Worm (Caenorhabditis elegans): ENCODE data around the gene gly-20.
A peak's percentile ranks its signal among the peaks of the same experiment; 100 is the strongest.

gly-20 gene

DNA sequence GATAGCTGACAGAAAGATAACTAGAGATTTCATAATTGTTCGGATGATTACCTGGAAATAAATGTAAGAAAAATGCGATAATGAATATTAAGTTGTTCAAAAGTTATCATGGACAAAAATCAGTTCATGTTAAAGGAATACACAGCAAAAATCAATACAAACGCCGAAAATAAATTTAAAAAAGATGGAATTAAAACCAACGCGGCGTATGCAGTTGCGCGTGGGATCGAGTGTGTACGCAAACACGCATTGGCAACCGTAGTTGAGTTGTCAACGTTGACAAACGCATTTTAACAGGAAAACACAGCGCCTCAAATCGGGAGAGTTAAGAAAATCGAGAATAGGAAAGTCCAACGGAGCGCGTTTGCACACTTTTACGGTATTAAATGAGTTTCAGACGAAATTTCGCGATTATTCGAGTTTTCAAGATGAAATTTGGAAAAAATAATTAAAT, 44.6 kb downstream of the gly-20 start, which contains the start of gene tmed-10 (continued):
- TF ChIP-seq nhr-28 (tag; optimal IDR thresholded peaks at IDR 0.05) (no peak), tbx-2 (tag; optimal IDR thresholded peaks at IDR 0.05) (peak; percentile 54), jun-1 (tag; optimal IDR thresholded peaks at IDR 0.05) (peak; percentile 13), sox-4 (tag; optimal IDR thresholded peaks at IDR 0.05) (no peak), unc-86 (tag; optimal IDR thresholded peaks at IDR 0.05) (peak; percentile 3), C04F5.9 (tag; optimal IDR thresholded peaks at IDR 0.05) (no peak), nhr-71 (tag; optimal IDR thresholded peaks at IDR 0.05) (peak; percentile 78), ets-5 (GFP tag; IDR thresholded peaks at IDR 0.05) (no peak), alr-1 (tag; optimal IDR thresholded peaks at IDR 0.05; ENCODE audit: borderline replicate concordance) (no peak), elt-3 (tag; optimal IDR thresholded peaks at IDR 0.05) (peak in 1 of 6 experiments; percentile 27), irx-1 (tag; optimal IDR thresholded peaks at IDR 0.05) (peak; percentile 32), nhr-77 (tag; optimal IDR thresholded peaks at IDR 0.05) (peak; percentile 44), aha-1 (tag; optimal IDR thresholded peaks at IDR 0.05) (no peak), unc-130 (tag; optimal IDR thresholded peaks at IDR 0.05) (peak; percentile 93), C34B4.2 (tag; optimal IDR thresholded peaks at IDR 0.05) (no peak), fkh-4 (tag; optimal IDR thresholded peaks at IDR 0.05; ENCODE audit: borderline replicate concordance) (no peak), snpc-4 (tag; optimal IDR thresholded peaks at IDR 0.05) (peak; percentile 23), swsn-7 (tag; optimal IDR thresholded peaks at IDR 0.05) (peak; percentile 70), nhr-76 (tag; optimal IDR thresholded peaks at IDR 0.05) (no peak), ceh-82 (tag; optimal IDR thresholded peaks at IDR 0.05) (peak; percentile 85 to 87 (median 87)), lin-14 (GFP tag; optimal IDR thresholded peaks at IDR 0.05) (peak; percentile 83), efl-3 (GFP tag; optimal IDR thresholded peaks at IDR 0.05) (no peak), nhr-12 (tag; optimal IDR thresholded peaks at IDR 0.05) (no peak), mep-1 (tag; optimal IDR thresholded peaks at IDR 0.05) (peak; percentile 83), rnt-1 (tag; optimal IDR thresholded peaks at IDR 0.05) (peak; percentile 62), efl-1 (optimal IDR thresholded peaks at IDR 0.05) (peak; percentile 59 to 68), efl-1 (GFP tag; optimal IDR thresholded peaks at IDR 0.05 in 1 of 2) (peak; percentile 55 to 95), mef-2 (tag; optimal IDR thresholded peaks at IDR 0.05) (no peak)

ce11 chrV:11329100-11329499, 46.7 kb downstream of the gly-20 start, which contains the start of gene F47G9.6:
Gene F47G9.6, plus strand, starts transcription at chrV:11329400.
- TF ChIP-seq nhr-19 (GFP tag; conservative IDR thresholded peaks at IDR 0.05) (no peak), fkh-4 (tag; optimal IDR thresholded peaks at IDR 0.05; ENCODE audit: borderline replicate concordance) (no peak), C16A3.4 (tag; optimal IDR thresholded peaks at IDR 0.05) (no peak), aha-1 (tag; optimal IDR thresholded peaks at IDR 0.05) (no peak), lin-35 (GFP tag; optimal IDR thresholded peaks at IDR 0.05) (no peak), egl-27 (tag; optimal IDR thresholded peaks at IDR 0.05) (no peak), lin-15B (tag; optimal IDR thresholded peaks at IDR 0.05) (no peak), dsc-1 (tag; optimal IDR thresholded peaks at IDR 0.05) (no peak), C04F5.9 (tag; optimal IDR thresholded peaks at IDR 0.05) (no peak), Y116A8C.19 (tag; optimal IDR thresholded peaks at IDR 0.05; ENCODE audit: borderline replicate concordance) (no peak)

ce11 chrV:11334193-11334592, 51.8 kb downstream of the gly-20 start, which contains the start of gene T02E9.6:
Gene T02E9.6, minus strand, starts transcription at chrV:11334293.
- TF ChIP-seq unc-130 (tag; optimal IDR thresholded peaks at IDR 0.05), result no peak
- TF ChIP-seq irx-1 (tag; optimal IDR thresholded peaks at IDR 0.05), result no peak
- no peak for TF ChIP-seq efl-1 (optimal IDR thresholded peaks at IDR 0.05)
- peak in 1 of 2 experiments; percentile 62 for TF ChIP-seq efl-1 (GFP tag; optimal IDR thresholded peaks at IDR 0.05 in 1 of 2)
